Fruit fly (Drosophila melanogaster): ENCODE data around the gene CG12093.
A peak's percentile ranks its signal among the peaks of the same experiment; 100 is the strongest.

The CG12093 gene

dm6 chr3L:2822955-2823354 is 49.1 kb upstream of the CG12093 start (continued):
- TF ChIP-seq fd85E (GFP tag; optimal IDR thresholded peaks at IDR 0.05) (peak; percentile 80), CG6163 (GFP tag; IDR thresholded peaks at IDR 0.05) (peak; percentile 98), Gug (GFP tag; IDR thresholded peaks at IDR 0.05) (peak; percentile 94), vri (GFP tag; optimal IDR thresholded peaks at IDR 0.05) (peak; percentile 66), Eip78C (GFP tag) (peak; percentile 97), CG9139 (GFP tag; optimal IDR thresholded peaks at IDR 0.05) (peak; percentile 75), CG11294 (GFP tag; IDR thresholded peaks at IDR 0.05) (peak; percentile 89), ss (GFP tag; optimal IDR thresholded peaks at IDR 0.05) (peak; percentile 84 to 87), CG16779 (tag; optimal IDR thresholded peaks at IDR 0.05) (peak; percentile 89), CG11902 (GFP tag; optimal IDR thresholded peaks at IDR 0.05) (peak; percentile 74), CG11762 (GFP tag; optimal IDR thresholded peaks at IDR 0.05; ENCODE audit: insufficient read depth) (peak; percentile 88), Eip75B (GFP tag; optimal IDR thresholded peaks at IDR 0.05) (peak; percentile 96), CG6792 (GFP tag; optimal IDR thresholded peaks at IDR 0.05) (peak; percentile 91), svp (GFP tag) (peak; percentile 81), salr (GFP tag; optimal IDR thresholded peaks at IDR 0.05) (peak; percentile 93 to 96), fd59A (GFP tag; optimal IDR thresholded peaks at IDR 0.05) (peak; percentile 96), eg (GFP tag; IDR thresholded peaks at IDR 0.05) (peak; percentile 96)

- TF ChIP-seq fd59A (GFP tag; optimal IDR thresholded peaks at IDR 0.05) (peak; percentile 64), Sox15 (GFP tag; optimal IDR thresholded peaks at IDR 0.05) (no peak), Eip93F (GFP tag; optimal IDR thresholded peaks at IDR 0.05) (peak; percentile 16), CG6276 (GFP tag; optimal IDR thresholded peaks at IDR 0.05) (peak; percentile 95), CG15336 (GFP tag; IDR thresholded peaks at IDR 0.05) (peak; percentile 86), Eip78C (GFP tag) (peak; percentile 89), CG11762 (GFP tag; optimal IDR thresholded peaks at IDR 0.05; ENCODE audit: insufficient read depth) (peak; percentile 56), CG31627 (GFP tag; optimal IDR thresholded peaks at IDR 0.05) (no peak), Smox (GFP tag; optimal IDR thresholded peaks at IDR 0.05) (peak; percentile 41), Sox102F (GFP tag; optimal IDR thresholded peaks at IDR 0.05) (peak; percentile 77), Hr39 (GFP tag; optimal IDR thresholded peaks at IDR 0.05) (no peak), CG6808 (GFP tag; optimal IDR thresholded peaks at IDR 0.05) (peak; percentile 97), CG6163 (GFP tag; IDR thresholded peaks at IDR 0.05) (peak; percentile 96), achi (GFP tag; optimal IDR thresholded peaks at IDR 0.05) (peak; percentile 74), CG6854 (GFP tag; optimal IDR thresholded peaks at IDR 0.05) (peak; percentile 87), fd85E (GFP tag; optimal IDR thresholded peaks at IDR 0.05) (peak; percentile 70), acj6 (GFP tag; optimal IDR thresholded peaks at IDR 0.05) (no peak), pdm3 (GFP tag; optimal IDR thresholded peaks at IDR 0.05) (no peak), CG3919 (GFP tag; optimal IDR thresholded peaks at IDR 0.05) (peak; percentile 74), CG11294 (GFP tag; IDR thresholded peaks at IDR 0.05) (peak; percentile 9; the same call in 1 of the 2 replicates), OdsH (GFP tag; optimal IDR thresholded peaks at IDR 0.05) (peak; percentile 64), CG32006 (GFP tag; optimal IDR thresholded peaks at IDR 0.05) (peak; percentile 68), Blimp-1 (GFP tag; optimal IDR thresholded peaks at IDR 0.05) (peak; percentile 23), CG10669 (GFP tag; optimal IDR thresholded peaks at IDR 0.05) (peak; percentile 86), vri (GFP tag; optimal IDR thresholded peaks at IDR 0.05) (peak; percentile 72), CG9139 (GFP tag; optimal IDR thresholded peaks at IDR 0.05) (peak; percentile 98), Ets21C (GFP tag; optimal IDR thresholded peaks at IDR 0.05) (no peak), Hr38 (GFP tag; optimal IDR thresholded peaks at IDR 0.05) (no peak), CG8119 (GFP tag; IDR thresholded peaks at IDR 0.05) (peak; percentile 91), spab (GFP tag; optimal IDR thresholded peaks at IDR 0.05) (peak; percentile 94), lz (GFP tag; optimal IDR thresholded peaks at IDR 0.05) (no peak), dsx (GFP tag; optimal IDR thresholded peaks at IDR 0.05; ENCODE audit: poor library complexity, severe bottlenecking) (peak; percentile 92), cyc (GFP tag; optimal IDR thresholded peaks at IDR 0.05) (no peak), dac (GFP tag; optimal IDR thresholded peaks at IDR 0.05) (peak; percentile 43), CG6792 (GFP tag; optimal IDR thresholded peaks at IDR 0.05) (no peak), svp (GFP tag) (peak; percentile 81), CG16779 (tag; optimal IDR thresholded peaks at IDR 0.05) (peak; percentile 95), fkh (GFP tag; optimal IDR thresholded peaks at IDR 0.05) (peak; percentile 70), esn (GFP tag; optimal IDR thresholded peaks at IDR 0.05) (peak; percentile 45), CG1621 (tag; optimal IDR thresholded peaks at IDR 0.05) (peak; percentile 92), Ets96B (tag; optimal IDR thresholded peaks at IDR 0.05) (peak; percentile 89), ss (GFP tag; optimal IDR thresholded peaks at IDR 0.05) (peak; percentile 99), salr (GFP tag; optimal IDR thresholded peaks at IDR 0.05) (peak; percentile 50 to 66)
These were observed 47.2 kb upstream of the CG12093 start for dm6 chr3L:2820930-2821505.
